Worm (Caenorhabditis elegans): ENCODE results near the gene cutc-1.

The cutc-1 gene

ce11 chrIII:8450494-8450893, 47.1 kb upstream of the cutc-1 start (continued):
- TF ChIP-seq rcor-1 (GFP tag; IDR thresholded peaks at IDR 0.05), result no peak
- no peak for TF ChIP-seq zim-3 (tag; optimal IDR thresholded peaks at IDR 0.05)
- TF ChIP-seq ekl-4 (GFP tag; IDR thresholded peaks at IDR 0.05), result no peak
- no peak for TF ChIP-seq bed-2 (GFP tag; IDR thresholded peaks at IDR 0.05)
- peak; percentile 39 for TF ChIP-seq repo-1 (tag; optimal IDR thresholded peaks at IDR 0.05)
- no peak for TF ChIP-seq ztf-18 (tag; optimal IDR thresholded peaks at IDR 0.05)
- TF ChIP-seq attf-5 (GFP tag; optimal IDR thresholded peaks at IDR 0.05), result no peak
- no peak for TF ChIP-seq nfyb-1 (GFP tag; IDR thresholded peaks at IDR 0.05)
- no peak for TF ChIP-seq ztf-3 (GFP tag; optimal IDR thresholded peaks at IDR 0.05)

- peak; percentile 46 for TF ChIP-seq snpc-4 (GFP tag; optimal IDR thresholded peaks at IDR 0.05)
- TF ChIP-seq snpc-4 (tag; optimal IDR thresholded peaks at IDR 0.05), result peak in 2 of 4 experiments; percentile 21 to 64
- peak; percentile 42 for TF ChIP-seq tbp1 (GFP tag; optimal IDR thresholded peaks at IDR 0.05)
- TF ChIP-seq repo-1 (tag; optimal IDR thresholded peaks at IDR 0.05), result peak; percentile 89
- TF ChIP-seq unc-130 (GFP tag; optimal IDR thresholded peaks at IDR 0.05), result peak; percentile 31
- no peak for TF ChIP-seq cebp-1 (GFP tag; IDR thresholded peaks at IDR 0.05)
- TF ChIP-seq cebp-1 (tag; optimal IDR thresholded peaks at IDR 0.05), result peak; percentile 28
- no peak for TF ChIP-seq aptf-2 (GFP tag; conservative IDR thresholded peaks at IDR 0.05)
- TF ChIP-seq attf-5 (GFP tag; optimal IDR thresholded peaks at IDR 0.05), result no peak
- TF ChIP-seq F55B11.4 (tag; optimal IDR thresholded peaks at IDR 0.05; ENCODE audit: borderline replicate concordance, insufficient read depth), result no peak
- peak; percentile 33 for TF ChIP-seq chd-7 (tag; optimal IDR thresholded peaks at IDR 0.05)
- peak; percentile 51 for TF ChIP-seq snpc-1.3 (tag; optimal IDR thresholded peaks at IDR 0.05; ENCODE audit: insufficient read depth)
- TF ChIP-seq hmg-20 (GFP tag; IDR thresholded peaks at IDR 0.05), result no peak
- no peak for TF ChIP-seq hrde-1 (tag; optimal IDR thresholded peaks at IDR 0.05; ENCODE audit: borderline replicate concordance)
- peak; percentile 66 for TF ChIP-seq athp-1 (tag; optimal IDR thresholded peaks at IDR 0.05)
- 0 out of 2 replicates have a peak, but pooled peaks have one; percentile 22 for TF ChIP-seq ceh-100 (GFP tag; IDR thresholded peaks at IDR 0.05)
- TF ChIP-seq Y79H2A.3 (GFP tag; conservative IDR thresholded peaks at IDR 0.05), result 0 out of 2 replicates have a peak, but pooled peaks have one; percentile 19
- no peak for TF ChIP-seq madf-8 (GFP tag; conservative IDR thresholded peaks at IDR 0.05)
- TF ChIP-seq T07F8.4 (tag; optimal IDR thresholded peaks at IDR 0.05), result no peak
- peak; percentile 8 for TF ChIP-seq efl-1 (GFP tag; optimal IDR thresholded peaks at IDR 0.05)
- peak in 1 of 3 experiments; percentile 13 for TF ChIP-seq lin-35 (GFP tag; optimal IDR thresholded peaks at IDR 0.05)
- TF ChIP-seq ceh-27 (GFP tag; optimal IDR thresholded peaks at IDR 0.05), result no peak
- TF ChIP-seq Y56A3A.18 (GFP tag; IDR thresholded peaks at IDR 0.05), result peak; percentile 82; the same call in 1 of the 2 replicates
- TF ChIP-seq F33H1.4 (GFP tag; IDR thresholded peaks at IDR 0.05), result peak; percentile 33; the same call in 1 of the 2 replicates
- TF ChIP-seq K12H6.12 (tag; optimal IDR thresholded peaks at IDR 0.05), result no peak
- 0 out of 2 replicates have a peak, but pooled peaks have one; percentile 33 for TF ChIP-seq attf-3 (GFP tag; conservative IDR thresholded peaks at IDR 0.05)
- peak; percentile 81 for TF ChIP-seq B0336.3 (GFP tag; IDR thresholded peaks at IDR 0.05)
- TF ChIP-seq madf-10 (tag; optimal IDR thresholded peaks at IDR 0.05), result no peak
- TF ChIP-seq B0261.1 (tag; optimal IDR thresholded peaks at IDR 0.05), result peak; percentile 8
- 0 out of 2 replicates have a peak, but pooled peaks have one; percentile 79 for TF ChIP-seq bed-1 (GFP tag; IDR thresholded peaks at IDR 0.05)
- TF ChIP-seq F49E8.2 (tag; optimal IDR thresholded peaks at IDR 0.05; ENCODE audit: insufficient read depth), result peak; percentile 51
- TF ChIP-seq nfya-2 (GFP tag; IDR thresholded peaks at IDR 0.05), result no peak
- peak; percentile 27; the same call in 1 of the 2 replicates for TF ChIP-seq hmg-1.2 (GFP tag; IDR thresholded peaks at IDR 0.05)
- TF ChIP-seq nhr-179 (tag; optimal IDR thresholded peaks at IDR 0.05), result no peak
- 0 out of 2 replicates have a peak, but pooled peaks have one; percentile 11 for TF ChIP-seq ceh-58 (GFP tag; IDR thresholded peaks at IDR 0.05)
- peak; percentile 8 for TF ChIP-seq rpc-1 (optimal IDR thresholded peaks at IDR 0.05)
- TF ChIP-seq rpc-1 (tag; optimal IDR thresholded peaks at IDR 0.05), result no peak
- peak; percentile 87 for TF ChIP-seq hsf-1 (GFP tag; IDR thresholded peaks at IDR 0.05)
- TF ChIP-seq atf-7 (tag; optimal IDR thresholded peaks at IDR 0.05), result peak; percentile 39
Observed at ce11 chrIII:8449160-8449807, 45.9 kb upstream of the cutc-1 start, which contains the start of gene mrpl-32. Gene mrpl-32, plus strand, starts transcription at chrIII:8449757.

Data from whole organism, young adult.